Worm (Caenorhabditis elegans): ENCODE measurements around the gene C27F2.7.
A peak's percentile ranks its signal among the peaks of the same experiment; 100 is the strongest.

C27F2.7 gene

DNA sequence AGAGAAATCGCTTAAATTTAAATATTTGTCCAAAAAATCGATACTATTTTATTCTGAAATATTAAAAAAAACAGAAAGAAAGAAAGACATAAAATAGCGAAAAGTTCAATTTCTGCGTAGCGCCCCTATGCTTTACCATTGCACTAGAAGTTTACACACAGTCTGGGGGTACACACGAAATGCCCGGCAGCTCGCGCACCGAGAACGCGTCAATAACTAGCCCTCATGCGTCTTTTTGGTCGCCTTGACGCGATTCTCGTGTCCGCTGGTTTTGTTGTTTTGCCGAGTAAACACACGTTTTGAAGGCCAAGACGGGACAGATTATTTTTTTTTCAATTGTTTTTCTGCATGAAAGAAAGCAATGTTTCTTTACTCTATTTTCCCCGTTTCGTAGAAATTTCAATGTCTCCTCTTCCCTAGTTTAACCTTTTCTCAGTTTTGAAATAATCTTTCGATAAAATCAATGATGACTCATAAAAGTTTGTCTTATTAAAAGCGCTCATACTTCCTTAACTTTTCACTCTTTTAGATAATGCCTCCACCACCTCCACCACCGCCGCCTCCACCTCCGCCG is 33.9 kb upstream of the C27F2.7 start, which contains the start of gene wip-1 (continued):
- peak; percentile 93 for TF ChIP-seq ztf-7 (tag; optimal IDR thresholded peaks at IDR 0.05)
- TF ChIP-seq aha-1 (tag) = peak; percentile 100
- peak; percentile 94 for TF ChIP-seq dmd-9 (GFP tag; IDR thresholded peaks at IDR 0.05)
- TF ChIP-seq R02D3.7 (tag; optimal IDR thresholded peaks at IDR 0.05) = peak; percentile 2
- TF ChIP-seq pha-4 (GFP tag; IDR thresholded peaks at IDR 0.05) = peak; percentile 96
- peak; percentile 73 for TF ChIP-seq pha-4 (tag; optimal IDR thresholded peaks at IDR 0.05)
- TF ChIP-seq snpc-4 (tag; optimal IDR thresholded peaks at IDR 0.05) = peak; percentile 52
- peak; percentile 85 for TF ChIP-seq zfp-2 (tag; optimal IDR thresholded peaks at IDR 0.05)
- no peak for TF ChIP-seq daf-12 (tag; optimal IDR thresholded peaks at IDR 0.05)
- TF ChIP-seq F44E2.7 (GFP tag; IDR thresholded peaks at IDR 0.05) = peak; percentile 87
- peak; percentile 74; the same call in 1 of the 2 replicates for TF ChIP-seq D1046.2 (GFP tag; IDR thresholded peaks at IDR 0.05)
- peak; percentile 33 for TF ChIP-seq sdz-12 (GFP tag; optimal IDR thresholded peaks at IDR 0.05)
- peak; percentile 97 for TF ChIP-seq unc-130 (GFP tag; optimal IDR thresholded peaks at IDR 0.05)
- no peak for TF ChIP-seq zip-11 (GFP tag; IDR thresholded peaks at IDR 0.05)
- peak; percentile 54 for TF ChIP-seq pqm-1 (tag; optimal IDR thresholded peaks at IDR 0.05)
- peak; percentile 99 for TF ChIP-seq mep-1 (tag; optimal IDR thresholded peaks at IDR 0.05)
- peak; percentile 98 for TF ChIP-seq T26A8.4 (GFP tag; IDR thresholded peaks at IDR 0.05)
- peak; percentile 20 to 82 for TF ChIP-seq mdl-1 (tag; optimal IDR thresholded peaks at IDR 0.05)
- peak; percentile 95 for TF ChIP-seq T20F7.1 (GFP tag; optimal IDR thresholded peaks at IDR 0.05)
- TF ChIP-seq dve-1 (tag; optimal IDR thresholded peaks at IDR 0.05; ENCODE audit: insufficient read depth) = peak; percentile 100
- peak; percentile 76 for TF ChIP-seq lim-7 (GFP tag; IDR thresholded peaks at IDR 0.05)
- TF ChIP-seq nhr-25 (tag; optimal IDR thresholded peaks at IDR 0.05; ENCODE audit: borderline replicate concordance, insufficient read depth) = peak; percentile 95
- peak; percentile 66 for TF ChIP-seq zag-1 (tag; optimal IDR thresholded peaks at IDR 0.05)
- peak; percentile 62 for TF ChIP-seq mxl-2 (GFP tag; conservative IDR thresholded peaks at IDR 0.05)
- TF ChIP-seq ztf-11 (tag; optimal IDR thresholded peaks at IDR 0.05) = peak; percentile 18
- peak; percentile 98 for TF ChIP-seq rbr-2 (tag; optimal IDR thresholded peaks at IDR 0.05)
- peak; percentile 3 for TF ChIP-seq attf-4 (tag; optimal IDR thresholded peaks at IDR 0.05)
- peak; percentile 86 for TF ChIP-seq nhr-111 (GFP tag; optimal IDR thresholded peaks at IDR 0.05)
- peak; percentile 98 for TF ChIP-seq nhr-28 (tag; optimal IDR thresholded peaks at IDR 0.05)
- TF ChIP-seq nhr-102 (tag; optimal IDR thresholded peaks at IDR 0.05) = peak; percentile 97
- TF ChIP-seq fos-1 (tag; optimal IDR thresholded peaks at IDR 0.05) = peak; percentile 44
- peak; percentile 93 for TF ChIP-seq tra-1 (GFP tag; IDR thresholded peaks at IDR 0.05)
- peak; percentile 88 to 97 for TF ChIP-seq lsy-2 (tag; optimal IDR thresholded peaks at IDR 0.05)
- TF ChIP-seq lin-13 (GFP tag; optimal IDR thresholded peaks at IDR 0.05) = peak; percentile 97

DNA sequence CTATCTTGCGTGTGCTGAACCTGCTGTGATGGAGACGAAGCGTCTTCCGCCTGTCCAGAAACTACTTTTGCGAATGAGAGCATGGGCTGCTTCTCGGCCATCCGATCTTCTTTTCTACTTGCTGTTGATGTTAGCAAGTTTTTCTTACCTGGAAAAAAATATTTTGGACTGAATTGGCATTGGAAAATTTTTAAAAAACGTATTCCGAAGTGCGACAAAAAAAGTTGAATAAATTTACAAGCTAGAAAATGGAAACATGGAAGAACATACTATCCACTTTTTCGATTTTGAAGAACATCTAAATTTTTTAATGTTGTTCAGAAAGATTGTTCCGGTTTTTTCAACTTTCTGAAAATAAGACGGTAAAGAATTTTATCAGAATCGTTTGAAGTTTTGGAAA is 33.3 kb upstream of the C27F2.7 start, which contains the start of gene larp-1:
Gene larp-1, minus strand, starts transcription at position 101 of the 400 bp plus-strand sequence.
- TF ChIP-seq F44E2.7 (GFP tag; IDR thresholded peaks at IDR 0.05) = no peak
- no peak for TF ChIP-seq unc-62 (GFP tag; optimal IDR thresholded peaks at IDR 0.05 in 1 of 2)
- TF ChIP-seq unc-62 (tag; optimal IDR thresholded peaks at IDR 0.05) = no peak
- TF ChIP-seq lin-13 (GFP tag; optimal IDR thresholded peaks at IDR 0.05) = no peak
- no peak for TF ChIP-seq zfp-3 (GFP tag; conservative IDR thresholded peaks at IDR 0.05)
- no peak for TF ChIP-seq mxl-2 (GFP tag; conservative IDR thresholded peaks at IDR 0.05)
- TF ChIP-seq pha-4 (GFP tag; IDR thresholded peaks at IDR 0.05) = no peak
- TF ChIP-seq pha-4 (tag; optimal IDR thresholded peaks at IDR 0.05) = no peak
- TF ChIP-seq ceh-32 (tag; optimal IDR thresholded peaks at IDR 0.05; ENCODE audit: poor library complexity) = no peak
- no peak for TF ChIP-seq ceh-82 (tag; optimal IDR thresholded peaks at IDR 0.05)
- no peak for TF ChIP-seq mdl-1 (tag; optimal IDR thresholded peaks at IDR 0.05)
- TF ChIP-seq cey-2 (tag; optimal IDR thresholded peaks at IDR 0.05; ENCODE audit: borderline replicate concordance, insufficient read depth) = no peak
- no peak for TF ChIP-seq gei-8 (GFP tag; optimal IDR thresholded peaks at IDR 0.05)
- no peak for TF ChIP-seq Y105C5A.15 (GFP tag; IDR thresholded peaks at IDR 0.05)
- no peak for TF ChIP-seq tra-1 (GFP tag; IDR thresholded peaks at IDR 0.05)
- no peak for TF ChIP-seq Y48G9A.11 (GFP tag; IDR thresholded peaks at IDR 0.05)
- no peak for TF ChIP-seq lin-1 (GFP tag; IDR thresholded peaks at IDR 0.05)
- TF ChIP-seq unc-39 (tag; optimal IDR thresholded peaks at IDR 0.05) = no peak
- TF ChIP-seq aly-2 (tag; optimal IDR thresholded peaks at IDR 0.05) = no peak
- TF ChIP-seq ceh-20 (GFP tag; IDR thresholded peaks at IDR 0.05) = no peak
- no peak for TF ChIP-seq nhr-11 (tag; optimal IDR thresholded peaks at IDR 0.05)
- TF ChIP-seq dve-1 (tag; optimal IDR thresholded peaks at IDR 0.05; ENCODE audit: insufficient read depth) = no peak

Data from whole organism, L4 larva.